Worm (Caenorhabditis elegans) whole organism, L1 larva: Measurements from ENCODE around the gene npr-10.

ENCODE experiments used
- elt-3 ChIP-seq, 6 experiments: fragments of 150-350 bp in 1 of 6; sonication (generic microtip); optimal IDR thresholded peaks; 2 replicates each; lab custom pipeline; 2017 to 2018; ENCODE audit warnings: missing biosample characterization in 6 of 6, missing genetic modification characterization in 6 of 6, inconsistent platforms in 1 of 6
- tbx-2 ChIP-seq: sonication (generic microtip); optimal IDR thresholded peaks from 2 replicates; lab custom pipeline; 2016; ENCODE audit warnings: missing genetic modification characterization, missing compliant biosample characterization
- unc-62 ChIP-seq: fragments of 150-350 bp; optimal IDR thresholded peaks from 2 replicates; lab custom pipeline; 2014; ENCODE audit warnings: missing biosample characterization, missing genetic modification reagents, missing genetic modification characterization

- no peak for TF ChIP-seq tbx-2 (tag; lab: Kevin White, UChicago)
- no peak for TF ChIP-seq unc-62 (GFP tag; lab: Kevin White, UChicago)
- TF ChIP-seq elt-3 (tag; optimal IDR thresholded peaks at IDR 0.05; lab: Kevin White, UChicago) = no peak
Observed at ce11 chrX:13055560-13055959, 23.1 kb upstream of the npr-10 start, which contains the start of gene K03A11.6.
